Fruit fly (Drosophila melanogaster): ENCODE data around the gene Drgx.

Drgx gene

DNA sequence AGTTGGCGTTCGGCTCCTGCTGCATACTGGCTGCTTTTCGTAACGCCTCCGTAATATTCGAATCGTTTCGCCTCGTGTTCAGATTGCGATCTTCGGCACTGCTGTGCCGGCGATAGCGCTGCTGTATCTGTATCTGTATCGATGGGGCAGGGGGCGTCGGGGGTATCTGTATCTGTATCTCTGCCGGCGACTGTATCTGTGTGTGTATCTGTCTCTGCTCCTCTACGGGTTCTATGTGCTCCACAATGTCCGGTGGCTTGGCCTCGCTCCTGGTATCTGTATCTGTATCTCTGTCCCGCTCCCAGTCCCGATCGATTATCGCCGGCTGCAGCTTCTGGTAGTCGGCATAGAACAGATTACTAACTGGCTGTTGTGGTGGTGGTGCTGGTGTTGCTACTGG, 22.6 kb upstream of the Drgx start:
- TF ChIP-seq CG12768 (GFP tag; optimal IDR thresholded peaks at IDR 0.05) (peak; percentile 40), CG11617 (GFP tag; optimal IDR thresholded peaks at IDR 0.05) (no peak), CG7045 (GFP tag; optimal IDR thresholded peaks at IDR 0.05) (no peak), Mnt (GFP tag; optimal IDR thresholded peaks at IDR 0.05) (peak; percentile 78), CG14711 (tag; optimal IDR thresholded peaks at IDR 0.05) (no peak), pad (GFP tag; optimal IDR thresholded peaks at IDR 0.05) (peak; percentile 5), CG33017 (tag; optimal IDR thresholded peaks at IDR 0.05) (peak; percentile 28), CG7101 (tag; optimal IDR thresholded peaks at IDR 0.05) (peak; percentile 32), cic (GFP tag; optimal IDR thresholded peaks at IDR 0.05) (peak; percentile 91), tj (GFP tag; optimal IDR thresholded peaks at IDR 0.05) (peak; percentile 16), toe (GFP tag; optimal IDR thresholded peaks at IDR 0.05) (no peak)

- TF ChIP-seq Hr96 (GFP tag; optimal IDR thresholded peaks at IDR 0.05): no peak
- no peak for TF ChIP-seq tj (GFP tag; optimal IDR thresholded peaks at IDR 0.05)
- TF ChIP-seq cnc (optimal IDR thresholded peaks at IDR 0.05): no peak
- TF ChIP-seq Clk (GFP tag; optimal IDR thresholded peaks at IDR 0.05): no peak
- no peak for TF ChIP-seq CG14711 (tag; optimal IDR thresholded peaks at IDR 0.05)
- TF ChIP-seq kay (GFP tag; ENCODE audit: borderline replicate concordance): no peak
- TF ChIP-seq CG7101 (tag; optimal IDR thresholded peaks at IDR 0.05): no peak
- TF ChIP-seq cic (GFP tag; optimal IDR thresholded peaks at IDR 0.05): no peak
- no peak for TF ChIP-seq toe (GFP tag; optimal IDR thresholded peaks at IDR 0.05)
- TF ChIP-seq CG12768 (GFP tag; optimal IDR thresholded peaks at IDR 0.05): no peak
- TF ChIP-seq CG11617 (GFP tag; optimal IDR thresholded peaks at IDR 0.05): no peak
- TF ChIP-seq bab1 (GFP tag; optimal IDR thresholded peaks at IDR 0.05): no peak
- no peak for TF ChIP-seq Crg-1 (GFP tag; optimal IDR thresholded peaks at IDR 0.05)
- no peak for TF ChIP-seq ovo (GFP tag; optimal IDR thresholded peaks at IDR 0.05)
Observed at dm6 chr2L:3640952-3641351, 21.6 kb upstream of the Drgx start.

- TF ChIP-seq kay (GFP tag; ENCODE audit: borderline replicate concordance): peak; percentile 5
- TF ChIP-seq Clk (GFP tag; optimal IDR thresholded peaks at IDR 0.05): no peak
- TF ChIP-seq CG7045 (GFP tag; optimal IDR thresholded peaks at IDR 0.05): no peak
Observed at dm6 chr2L:3642148-3642920, 20.2 kb upstream of the Drgx start.

- TF ChIP-seq CG7045 (GFP tag; optimal IDR thresholded peaks at IDR 0.05) (no peak), CG33017 (tag; optimal IDR thresholded peaks at IDR 0.05) (no peak), bab1 (GFP tag; optimal IDR thresholded peaks at IDR 0.05) (no peak), CG12768 (GFP tag; optimal IDR thresholded peaks at IDR 0.05) (no peak), cnc (optimal IDR thresholded peaks at IDR 0.05) (no peak), CG11617 (GFP tag; optimal IDR thresholded peaks at IDR 0.05) (no peak), Hr96 (GFP tag; optimal IDR thresholded peaks at IDR 0.05) (no peak), cic (GFP tag; optimal IDR thresholded peaks at IDR 0.05) (no peak), Mnt (GFP tag; optimal IDR thresholded peaks at IDR 0.05) (no peak), ovo (GFP tag; optimal IDR thresholded peaks at IDR 0.05) (no peak), tj (GFP tag; optimal IDR thresholded peaks at IDR 0.05) (no peak), toe (GFP tag; optimal IDR thresholded peaks at IDR 0.05) (no peak), CG1620 (GFP tag; optimal IDR thresholded peaks at IDR 0.05) (no peak), CG7101 (tag; optimal IDR thresholded peaks at IDR 0.05) (no peak), Clk (GFP tag; optimal IDR thresholded peaks at IDR 0.05) (no peak)
Observed at dm6 chr2L:3645339-3645738, 17.2 kb upstream of the Drgx start.

DNA sequence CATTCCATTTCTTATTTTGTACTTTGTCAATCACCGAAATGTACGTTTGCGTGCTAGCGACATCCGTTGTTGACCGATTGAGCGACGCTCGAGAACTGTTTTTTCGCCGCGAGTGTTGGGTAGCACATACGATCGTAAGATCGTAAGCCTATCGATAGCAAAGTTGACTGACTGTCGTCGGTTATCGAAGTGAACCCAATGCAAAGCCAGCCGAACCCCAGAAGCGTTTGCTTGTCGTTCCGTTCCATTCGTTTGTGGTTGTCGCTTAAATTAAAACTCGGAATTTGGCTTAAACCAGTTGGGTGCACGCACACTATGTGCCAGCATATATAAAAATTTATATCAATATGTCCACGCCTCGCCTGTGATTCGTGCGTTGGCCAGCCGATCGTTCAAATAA, 16.5 kb upstream of the Drgx start:
- TF ChIP-seq cic (GFP tag; optimal IDR thresholded peaks at IDR 0.05) (peak; percentile 7), CG7045 (GFP tag; optimal IDR thresholded peaks at IDR 0.05) (no peak), tj (GFP tag; optimal IDR thresholded peaks at IDR 0.05) (no peak), CG12768 (GFP tag; optimal IDR thresholded peaks at IDR 0.05) (no peak), pad (GFP tag; optimal IDR thresholded peaks at IDR 0.05) (no peak), toe (GFP tag; optimal IDR thresholded peaks at IDR 0.05) (no peak), Mnt (GFP tag; optimal IDR thresholded peaks at IDR 0.05) (no peak), Hr96 (GFP tag; optimal IDR thresholded peaks at IDR 0.05) (no peak), CG7101 (tag; optimal IDR thresholded peaks at IDR 0.05) (no peak), ovo (GFP tag; optimal IDR thresholded peaks at IDR 0.05) (no peak), cnc (optimal IDR thresholded peaks at IDR 0.05) (no peak), CG33017 (tag; optimal IDR thresholded peaks at IDR 0.05) (no peak), CG5204 (GFP tag; optimal IDR thresholded peaks at IDR 0.05) (peak; percentile 9), CG1620 (GFP tag; optimal IDR thresholded peaks at IDR 0.05) (no peak), CG11617 (GFP tag; optimal IDR thresholded peaks at IDR 0.05) (no peak)

DNA sequence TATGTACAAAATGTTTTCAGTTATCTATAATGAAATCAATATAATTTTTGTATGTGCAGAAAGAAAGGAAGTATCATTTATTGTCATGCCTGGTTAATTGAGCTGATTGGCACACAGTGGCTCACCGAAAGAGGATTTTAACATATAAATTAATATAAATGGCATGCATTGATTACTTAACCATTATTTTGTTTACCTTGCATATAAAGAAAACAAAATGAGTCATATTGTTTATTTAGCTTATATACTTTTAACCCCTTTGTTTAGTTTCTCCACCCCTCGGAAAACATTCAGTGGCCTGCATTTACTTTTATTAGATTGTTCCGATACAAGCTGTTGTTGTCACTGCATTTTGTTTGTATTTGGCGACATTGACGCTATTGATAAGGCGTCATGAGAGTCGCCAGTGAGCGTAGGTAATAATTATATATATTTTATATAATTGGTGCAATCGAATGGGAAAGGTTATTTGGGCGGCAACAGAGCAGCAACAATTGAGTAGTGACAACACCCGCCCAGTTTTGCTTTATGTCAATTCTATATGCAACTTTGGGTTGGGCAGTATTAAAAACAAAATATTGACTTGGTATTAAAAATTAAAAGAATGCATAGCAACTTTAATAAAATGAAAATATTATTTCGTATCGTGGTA, 14.9 kb upstream of the Drgx start:
- no peak for TF ChIP-seq Hr96 (GFP tag; optimal IDR thresholded peaks at IDR 0.05)
- peak; percentile 59 for TF ChIP-seq CG1620 (GFP tag; optimal IDR thresholded peaks at IDR 0.05)
- TF ChIP-seq ovo (GFP tag; optimal IDR thresholded peaks at IDR 0.05): peak; percentile 2
- peak; percentile 89 for TF ChIP-seq cic (GFP tag; optimal IDR thresholded peaks at IDR 0.05)
- peak; percentile 92 for TF ChIP-seq CG12768 (GFP tag; optimal IDR thresholded peaks at IDR 0.05)
- TF ChIP-seq CG5204 (GFP tag; optimal IDR thresholded peaks at IDR 0.05): peak; percentile 89
- peak; percentile 76 for TF ChIP-seq Clk (GFP tag; optimal IDR thresholded peaks at IDR 0.05)
- TF ChIP-seq Crg-1 (GFP tag; optimal IDR thresholded peaks at IDR 0.05): peak; percentile 85
- TF ChIP-seq toe (GFP tag; optimal IDR thresholded peaks at IDR 0.05): peak; percentile 21
- TF ChIP-seq kay (GFP tag; ENCODE audit: borderline replicate concordance): peak; percentile 84
- TF ChIP-seq bab1 (GFP tag; optimal IDR thresholded peaks at IDR 0.05): peak; percentile 39
- TF ChIP-seq cnc (optimal IDR thresholded peaks at IDR 0.05): no peak
- peak; percentile 96 for TF ChIP-seq CG7101 (tag; optimal IDR thresholded peaks at IDR 0.05)
- TF ChIP-seq Mnt (GFP tag; optimal IDR thresholded peaks at IDR 0.05): peak; percentile 80
- TF ChIP-seq CG11617 (GFP tag; optimal IDR thresholded peaks at IDR 0.05): peak; percentile 87
- TF ChIP-seq tj (GFP tag; optimal IDR thresholded peaks at IDR 0.05): peak; percentile 69
- TF ChIP-seq CG33017 (tag; optimal IDR thresholded peaks at IDR 0.05): peak; percentile 94
- peak; percentile 87 for TF ChIP-seq CG14711 (tag; optimal IDR thresholded peaks at IDR 0.05)
- TF ChIP-seq pad (GFP tag; optimal IDR thresholded peaks at IDR 0.05): peak; percentile 81
- TF ChIP-seq CG7045 (GFP tag; optimal IDR thresholded peaks at IDR 0.05): peak; percentile 85
